Fruit fly (Drosophila melanogaster) whole organism, prepupa: ENCODE data around the gene tst.
A peak's percentile ranks its signal among the peaks of the same experiment; 100 is the strongest.

Experiments
- Blimp-1 ChIP-seq: fragments of 200-800 bp; sonication (Bioruptor generic); optimal IDR thresholded peaks from 3 replicates; lab custom pipeline; 2017; ENCODE audit warnings: missing biosample characterization, missing genetic modification characterization, mild to moderate bottlenecking, moderate library complexity, missing genetic modification reagents
- CG10631 ChIP-seq: fragments of 200-800 bp; sonication (Bioruptor generic); optimal IDR thresholded peaks from 2 replicates; lab custom pipeline; 2016; ENCODE audit warnings: missing biosample characterization, missing genetic modification characterization
- CG10669 ChIP-seq: fragments of 200-800 bp; sonication (Bioruptor generic); optimal IDR thresholded peaks from 3 replicates; lab custom pipeline; 2018; ENCODE audit warnings: missing biosample characterization, mild to moderate bottlenecking, missing genetic modification characterization, moderate library complexity
- CG11294 ChIP-seq: fragments of 200-800 bp; sonication (Bioruptor generic); IDR thresholded peaks from 2 replicates; pipeline ENCODE4 v1.3.6; 2022; ENCODE audit warnings: missing biosample characterization, missing genetic modification characterization
- CG15336 ChIP-seq: fragments of 200-800 bp; sonication (Bioruptor generic); IDR thresholded peaks from 2 replicates; pipeline ENCODE4 v1.3.6; 2022; ENCODE audit warnings: missing biosample characterization, missing genetic modification characterization
- CG1621 ChIP-seq: fragments of 200-800 bp; sonication (Bioruptor generic); optimal IDR thresholded peaks from 3 replicates; lab custom pipeline; 2018; ENCODE audit warnings: missing biosample characterization, mild to moderate bottlenecking, missing genetic modification characterization
- CG16779 ChIP-seq: fragments of 200-800 bp; sonication (Bioruptor generic); optimal IDR thresholded peaks from 3 replicates; lab custom pipeline; 2017; ENCODE audit warnings: missing biosample characterization, mild to moderate bottlenecking, missing genetic modification characterization
- CG3032 ChIP-seq: fragments of 200-800 bp; optimal IDR thresholded peaks from 2 replicates; lab custom pipeline; 2019; ENCODE audit warnings: missing biosample characterization, mild to moderate bottlenecking, missing genetic modification characterization, moderate library complexity
- CG31627 ChIP-seq: fragments of 200-800 bp; sonication (Bioruptor generic); optimal IDR thresholded peaks from 3 replicates; lab custom pipeline; 2016; ENCODE audit warnings: missing biosample characterization, missing genetic modification characterization
- CG32006 ChIP-seq: fragments of 200-800 bp; sonication (Bioruptor generic); optimal IDR thresholded peaks from 3 replicates; lab custom pipeline; 2017; ENCODE audit warnings: missing biosample characterization, mild to moderate bottlenecking, missing genetic modification characterization
- CG34406 ChIP-seq: fragments of 200-800 bp; sonication (Bioruptor generic); optimal IDR thresholded peaks from 3 replicates; lab custom pipeline; 2016; ENCODE audit warnings: missing biosample characterization, missing genetic modification characterization
- CG3919 ChIP-seq: fragments of 200-800 bp; sonication (Bioruptor generic); optimal IDR thresholded peaks from 3 replicates; lab custom pipeline; 2016; ENCODE audit warnings: missing biosample characterization, missing genetic modification characterization
- CG4318 ChIP-seq: fragments of 200-800 bp; sonication (Bioruptor generic); optimal IDR thresholded peaks from 3 replicates; lab custom pipeline; 2017; ENCODE audit warnings: missing biosample characterization, mild to moderate bottlenecking, missing genetic modification characterization
- CG6163 ChIP-seq: fragments of 200-800 bp; sonication (Bioruptor generic); IDR thresholded peaks from 3 replicates; pipeline ENCODE4 v1.3.6; 2022; ENCODE audit warnings: missing biosample characterization, missing genetic modification characterization
- CG6276 ChIP-seq: fragments of 200-800 bp; sonication (Bioruptor generic); optimal IDR thresholded peaks from 2 replicates; lab custom pipeline; 2017; ENCODE audit warnings: missing biosample characterization, mild to moderate bottlenecking, missing genetic modification characterization
- CG6792 ChIP-seq: fragments of 200-800 bp; sonication (Bioruptor generic); optimal IDR thresholded peaks from 3 replicates; lab custom pipeline; 2016; ENCODE audit warnings: missing biosample characterization, missing genetic modification characterization
- CG6808 ChIP-seq: fragments of 200-800 bp; sonication (Bioruptor generic); optimal IDR thresholded peaks from 3 replicates; lab custom pipeline; 2017; ENCODE audit warnings: missing biosample characterization, missing genetic modification characterization, mild to moderate bottlenecking, moderate library complexity, missing genetic modification reagents
- CG6854 ChIP-seq: fragments of 200-800 bp; sonication (Bioruptor generic); optimal IDR thresholded peaks from 2 replicates; lab custom pipeline; 2017; ENCODE audit warnings: missing biosample characterization, mild to moderate bottlenecking, missing genetic modification characterization
- CG7368 ChIP-seq: fragments of 200-800 bp; sonication (Bioruptor generic); optimal IDR thresholded peaks from 3 replicates; lab custom pipeline; 2016; ENCODE audit warnings: missing biosample characterization, missing genetic modification characterization
- CG8119 ChIP-seq: fragments of 200-800 bp; sonication (Bioruptor generic); IDR thresholded peaks from 3 replicates; pipeline ENCODE4 v1.3.6; 2022; ENCODE audit warnings: missing biosample characterization, missing genetic modification characterization
- CG8319 ChIP-seq: fragments of 200-800 bp; sonication (Bioruptor generic); optimal IDR thresholded peaks from 3 replicates; lab custom pipeline; 2016; ENCODE audit warnings: missing biosample characterization, missing genetic modification characterization
- CG8632 ChIP-seq: fragments of 200-800 bp; sonication (Bioruptor generic); optimal IDR thresholded peaks from 3 replicates; lab custom pipeline; 2016; ENCODE audit warnings: missing biosample characterization, missing genetic modification characterization
- CG9139 ChIP-seq: fragments of 200-800 bp; sonication (Bioruptor generic); optimal IDR thresholded peaks from 3 replicates; lab custom pipeline; 2017; ENCODE audit warnings: missing biosample characterization, mild to moderate bottlenecking, missing genetic modification characterization
- Eip75B ChIP-seq: fragments of 200-800 bp; sonication (Bioruptor generic); optimal IDR thresholded peaks from 3 replicates; lab custom pipeline; 2016; ENCODE audit warnings: missing biosample characterization, missing genetic modification characterization
- Eip78C ChIP-seq: fragments of 200-800 bp; sonication (Bioruptor generic); peaks from one replicate; lab custom pipeline; 2016; ENCODE audit warnings: missing biosample characterization, missing genetic modification characterization
- Eip93F ChIP-seq: fragments of 200-800 bp; sonication (Bioruptor generic); optimal IDR thresholded peaks from 2 replicates; lab custom pipeline; 2016; ENCODE audit warnings: missing biosample characterization, mild to moderate bottlenecking, missing genetic modification characterization
- Ets21C ChIP-seq: fragments of 200-800 bp; sonication (Bioruptor generic); optimal IDR thresholded peaks from 3 replicates; lab custom pipeline; 2016; ENCODE audit warnings: missing biosample characterization, missing genetic modification characterization
- Gug ChIP-seq: fragments of 200-800 bp; sonication (Bioruptor generic); IDR thresholded peaks from 2 replicates; pipeline ENCODE4 v1.3.6; 2022; ENCODE audit warnings: missing biosample characterization, missing genetic modification characterization
- Hr38 ChIP-seq: sonication (Bioruptor generic); optimal IDR thresholded peaks from 2 replicates; lab custom pipeline; 2016; ENCODE audit warnings: missing biosample characterization, missing genetic modification characterization
- Hr39 ChIP-seq: fragments of 200-800 bp; sonication (Bioruptor generic); optimal IDR thresholded peaks from 2 replicates; lab custom pipeline; 2016; ENCODE audit warnings: missing biosample characterization, missing genetic modification characterization
- Lpt ChIP-seq: fragments of 200-800 bp; sonication (Bioruptor generic); optimal IDR thresholded peaks from 3 replicates; lab custom pipeline; 2016; ENCODE audit warnings: missing biosample characterization, missing genetic modification characterization
- Met ChIP-seq: fragments of 200-800 bp; sonication (Bioruptor generic); optimal IDR thresholded peaks from 3 replicates; lab custom pipeline; 2016; ENCODE audit warnings: missing biosample characterization, missing genetic modification characterization
- OdsH ChIP-seq: fragments of 200-800 bp; sonication (Bioruptor generic); optimal IDR thresholded peaks from 3 replicates; lab custom pipeline; 2016; ENCODE audit warnings: missing biosample characterization, missing genetic modification characterization
- Sox102F ChIP-seq: fragments of 200-800 bp; sonication (Bioruptor generic); optimal IDR thresholded peaks from 2 replicates; lab custom pipeline; 2016; ENCODE audit warnings: missing biosample characterization, mild to moderate bottlenecking, missing genetic modification characterization
- Sox14 ChIP-seq: fragments of 200-800 bp; sonication (Bioruptor generic); optimal IDR thresholded peaks from 3 replicates; lab custom pipeline; 2016; ENCODE audit warnings: missing biosample characterization, missing genetic modification characterization
- achi ChIP-seq: fragments of 200-800 bp; sonication (Bioruptor generic); optimal IDR thresholded peaks from 3 replicates; lab custom pipeline; 2016; ENCODE audit warnings: missing biosample characterization, missing genetic modification characterization
- dac ChIP-seq: fragments of 200-800 bp; sonication (Bioruptor generic); optimal IDR thresholded peaks from 2 replicates; lab custom pipeline; 2017; ENCODE audit warnings: missing biosample characterization, mild to moderate bottlenecking, missing genetic modification characterization
- dsx ChIP-seq: fragments of 200-800 bp; optimal IDR thresholded peaks from 3 replicates; lab custom pipeline; 2019; ENCODE audit warnings: missing biosample characterization, mild to moderate bottlenecking, missing genetic modification characterization, moderate library complexity; ENCODE audit not compliant: poor library complexity, severe bottlenecking
- eg ChIP-seq: fragments of 200-800 bp; sonication (Bioruptor generic); IDR thresholded peaks from 3 replicates; pipeline ENCODE4 v1.3.6; 2022; ENCODE audit warnings: missing biosample characterization, missing genetic modification characterization
- esn ChIP-seq: fragments of 200-800 bp; sonication (Bioruptor generic); optimal IDR thresholded peaks from 2 replicates; lab custom pipeline; 2016; ENCODE audit warnings: missing biosample characterization, mild to moderate bottlenecking, missing genetic modification characterization, moderate library complexity
- fd59A ChIP-seq: fragments of 200-800 bp; sonication (Bioruptor generic); optimal IDR thresholded peaks from 2 replicates; lab custom pipeline; 2017; ENCODE audit warnings: missing biosample characterization, mild to moderate bottlenecking, missing genetic modification characterization, missing genetic modification reagents
- fd85E ChIP-seq: fragments of 200-800 bp; sonication (Bioruptor generic); optimal IDR thresholded peaks from 3 replicates; lab custom pipeline; 2016; ENCODE audit warnings: missing biosample characterization, missing genetic modification characterization
- fkh ChIP-seq: fragments of 200-800 bp; sonication (Bioruptor generic); optimal IDR thresholded peaks from 3 replicates; lab custom pipeline; 2017; ENCODE audit warnings: missing biosample characterization, mild to moderate bottlenecking, missing genetic modification characterization, moderate library complexity
- lz ChIP-seq: fragments of 200-800 bp; sonication (Bioruptor generic); optimal IDR thresholded peaks from 3 replicates; lab custom pipeline; 2016; ENCODE audit warnings: missing biosample characterization, missing genetic modification characterization
- net ChIP-seq: fragments of 200-800 bp; sonication (Bioruptor generic); optimal IDR thresholded peaks from 3 replicates; lab custom pipeline; 2016; ENCODE audit warnings: missing biosample characterization, missing genetic modification characterization
- pdm3 ChIP-seq: fragments of 200-800 bp; sonication (Bioruptor generic); optimal IDR thresholded peaks from 3 replicates; lab custom pipeline; 2016; ENCODE audit warnings: missing biosample characterization, missing genetic modification characterization
- salr ChIP-seq, 2 experiments: fragments of 200-800 bp; sonication (Bioruptor generic); optimal IDR thresholded peaks; 3 replicates each; lab custom pipeline; 2016 to 2018; ENCODE audit warnings: missing biosample characterization in 2 of 2, missing genetic modification characterization in 2 of 2, mild to moderate bottlenecking in 1 of 2
- spab ChIP-seq: fragments of 200-800 bp; sonication (Bioruptor generic); optimal IDR thresholded peaks from 2 replicates; lab custom pipeline; 2017; ENCODE audit warnings: missing biosample characterization, mild to moderate bottlenecking, missing genetic modification characterization, missing genetic modification reagents
- ss ChIP-seq, 2 experiments: fragments of 200-800 bp; sonication (Bioruptor generic); optimal IDR thresholded peaks; 2 replicates in 1 of 2; 3 replicates in 1 of 2; lab custom pipeline; 2017 to 2018; ENCODE audit warnings: mild to moderate bottlenecking in 2 of 2, missing biosample characterization in 2 of 2, missing genetic modification characterization in 2 of 2, moderate library complexity in 1 of 2
- svp ChIP-seq: fragments of 200-800 bp; sonication (Bioruptor generic); peaks from one replicate; lab custom pipeline; 2016; ENCODE audit warnings: missing biosample characterization, missing genetic modification characterization
- topi ChIP-seq: fragments of 200-800 bp; sonication (Bioruptor generic); optimal IDR thresholded peaks from 3 replicates; lab custom pipeline; 2016; ENCODE audit warnings: missing biosample characterization, missing genetic modification characterization
- vri ChIP-seq: fragments of 200-800 bp; sonication (Bioruptor generic); optimal IDR thresholded peaks from 3 replicates; lab custom pipeline; 2016; ENCODE audit warnings: missing biosample characterization, mild to moderate bottlenecking, missing genetic modification characterization

tst gene

dm6 chr3R:23726740-23727139, 45.9 kb downstream of the tst start:
- TF ChIP-seq ss (GFP tag; optimal IDR thresholded peaks at IDR 0.05; lab: Kevin White, UChicago) (peak in 1 of 2 experiments; percentile 49), CG6854 (GFP tag; lab: Kevin White, UChicago) (no peak), Sox102F (peak; percentile 69), CG32006 (peak; percentile 84), pdm3 (peak; percentile 74), lz (peak; percentile 59), Sox14 (GFP tag; lab: Kevin White, UChicago) (peak; percentile 66), CG6792 (GFP tag; lab: Kevin White, UChicago) (peak; percentile 61), Lpt (peak; percentile 47), CG1621 (tag; lab: Kevin White, UChicago) (peak; percentile 16), OdsH (GFP tag; lab: Kevin White, UChicago) (peak; percentile 76), salr (GFP tag; optimal IDR thresholded peaks at IDR 0.05; lab: Kevin White, UChicago) (peak in 1 of 2 experiments; percentile 70), CG6276 (GFP tag; lab: Kevin White, UChicago) (peak; percentile 75), achi (peak; percentile 69), CG9139 (GFP tag; lab: Kevin White, UChicago) (no peak), Ets21C (GFP tag; lab: Kevin White, UChicago) (peak; percentile 29), CG6163 (GFP tag; lab: Robert Waterston, UW) (peak; percentile 78), CG11294 (GFP tag; lab: Robert Waterston, UW) (peak; percentile 70), dac (peak; percentile 8), net (GFP tag; lab: Kevin White, UChicago) (peak; percentile 79), vri (GFP tag; lab: Kevin White, UChicago) (peak; percentile 50), CG34406 (peak; percentile 61), CG10631 (GFP tag; lab: Kevin White, UChicago) (peak; percentile 60), CG7368 (GFP tag; lab: Kevin White, UChicago) (peak; percentile 46), Eip75B (GFP tag; lab: Kevin White, UChicago) (peak; percentile 67), dsx (GFP tag; lab: Kevin White, UChicago) (peak; percentile 47), Met (GFP tag; lab: Kevin White, UChicago) (peak; percentile 68), Hr39 (GFP tag; lab: Kevin White, UChicago) (peak; percentile 65), CG3919 (peak; percentile 65), Eip78C (peak; percentile 93), CG16779 (tag; lab: Kevin White, UChicago) (peak; percentile 4), CG15336 (GFP tag; lab: Robert Waterston, UW) (peak; percentile 85), CG8632 (GFP tag; lab: Kevin White, UChicago) (peak; percentile 53), fd85E (GFP tag; lab: Kevin White, UChicago) (peak; percentile 20), CG3032 (tag; lab: Kevin White, UChicago) (peak; percentile 54), Blimp-1 (GFP tag; lab: Kevin White, UChicago) (no peak), CG8119 (GFP tag; lab: Robert Waterston, UW) (peak; percentile 82), spab (GFP tag; lab: Kevin White, UChicago) (peak; percentile 23), Eip93F (GFP tag; lab: Kevin White, UChicago) (no peak), CG4318 (GFP tag; lab: Kevin White, UChicago) (peak; percentile 33), topi (peak; percentile 62), fd59A (GFP tag; lab: Kevin White, UChicago) (peak; percentile 20), CG10669 (GFP tag; lab: Kevin White, UChicago) (peak; percentile 55), svp (GFP tag; lab: Kevin White, UChicago) (peak; percentile 84), CG6808 (GFP tag; lab: Kevin White, UChicago) (peak; percentile 61), Hr38 (GFP tag; lab: Kevin White, UChicago) (no peak), CG8319 (peak; percentile 43), fkh (GFP tag; lab: Kevin White, UChicago) (peak; percentile 54), esn (GFP tag; lab: Kevin White, UChicago) (peak; percentile 78), Gug (GFP tag; lab: Robert Waterston, UW) (peak; percentile 81), CG31627 (GFP tag; lab: Kevin White, UChicago) (peak; percentile 58), eg (GFP tag; lab: Robert Waterston, UW) (peak; percentile 86)
